Fruit fly (Drosophila melanogaster) whole organism, embryonic: ENCODE results near the gene CG3165.
A peak's percentile ranks its signal among the peaks of the same experiment; 100 is the strongest.

Experiments
- Adf1 ChIP-seq: fragments of 200-800 bp; sonication (Bioruptor generic); IDR thresholded peaks from 2 replicates; pipeline ENCODE4 v1.3.6; 2022; ENCODE audit warnings: missing biosample characterization, missing genetic modification characterization
- Antp ChIP-seq: fragments of 200-800 bp; sonication (Bioruptor generic); optimal IDR thresholded peaks from 3 replicates; lab custom pipeline; 2016; ENCODE audit warnings: missing biosample characterization, missing genetic modification characterization
- CG10543 ChIP-seq: fragments of 200-800 bp; sonication (Bioruptor generic); optimal IDR thresholded peaks from 3 replicates; lab custom pipeline; 2017; ENCODE audit warnings: missing biosample characterization, mild to moderate bottlenecking, missing genetic modification characterization, moderate library complexity
- CG10979 ChIP-seq: fragments of 200-800 bp; sonication (Bioruptor generic); optimal IDR thresholded peaks from 2 replicates; lab custom pipeline; 2018; ENCODE audit warnings: missing biosample characterization, mild to moderate bottlenecking, missing genetic modification characterization, moderate library complexity
- CG11696 ChIP-seq: fragments of 200-800 bp; sonication (Bioruptor generic); IDR thresholded peaks from 2 replicates; pipeline ENCODE4 v1.3.6; 2022; ENCODE audit warnings: missing biosample characterization, missing genetic modification characterization
- CG12391 ChIP-seq: fragments of 200-800 bp; sonication (Bioruptor generic); optimal IDR thresholded peaks from 3 replicates; lab custom pipeline; 2018; ENCODE audit warnings: missing biosample characterization, mild to moderate bottlenecking, missing genetic modification characterization, moderate library complexity
- CG12942 ChIP-seq: fragments of 200-800 bp; sonication (Bioruptor generic); optimal IDR thresholded peaks from 3 replicates; lab custom pipeline; 2016; ENCODE audit warnings: missing biosample characterization, missing genetic modification characterization
- CG16815 ChIP-seq: fragments of 200-800 bp; sonication (Bioruptor generic); optimal IDR thresholded peaks from 3 replicates; lab custom pipeline; 2017; ENCODE audit warnings: missing biosample characterization, mild to moderate bottlenecking, missing genetic modification characterization
- CG17612 ChIP-seq: fragments of 200-800 bp; sonication (Bioruptor generic); IDR thresholded peaks from 2 replicates; pipeline ENCODE4 v1.3.6; 2022; ENCODE audit warnings: missing biosample characterization, missing genetic modification characterization
- CG17802 ChIP-seq: fragments of 200-800 bp; sonication (Bioruptor generic); optimal IDR thresholded peaks from 2 replicates; lab custom pipeline; 2018; ENCODE audit warnings: missing biosample characterization, mild to moderate bottlenecking, missing genetic modification characterization, moderate library complexity
- CG17912 ChIP-seq: fragments of 200-800 bp; sonication (Bioruptor generic); optimal IDR thresholded peaks from 2 replicates; lab custom pipeline; 2018; ENCODE audit warnings: missing biosample characterization, mild to moderate bottlenecking, missing genetic modification characterization
- CG32772 ChIP-seq: fragments of 200-800 bp; sonication (Bioruptor generic); IDR thresholded peaks from 2 replicates; pipeline ENCODE4 v1.3.6; 2022; ENCODE audit warnings: missing biosample characterization, missing genetic modification characterization
- CG33557 ChIP-seq: fragments of 200-800 bp; sonication (Bioruptor generic); optimal IDR thresholded peaks from 2 replicates; lab custom pipeline; 2019; ENCODE audit warnings: missing biosample characterization, mild to moderate bottlenecking, missing genetic modification characterization, moderate library complexity
- CG42726 ChIP-seq: fragments of 200-800 bp; sonication (Bioruptor generic); IDR thresholded peaks from 2 replicates; pipeline ENCODE4 v1.3.6; 2022; ENCODE audit warnings: missing biosample characterization, missing genetic modification characterization; ENCODE audit not compliant: partially characterized antibody
- CG4360 ChIP-seq: fragments of 200-800 bp; sonication (Bioruptor generic); IDR thresholded peaks from 2 replicates; pipeline ENCODE4 v1.3.6; 2022; ENCODE audit warnings: missing biosample characterization, missing genetic modification characterization
- CG6272 ChIP-seq: fragments of 200-800 bp; sonication (Bioruptor generic); IDR thresholded peaks from 2 replicates; pipeline ENCODE4 v1.3.6; 2022; ENCODE audit warnings: missing biosample characterization, missing genetic modification characterization
- CG6689 ChIP-seq: fragments of 200-800 bp; sonication (Bioruptor generic); IDR thresholded peaks from 2 replicates; pipeline ENCODE4 v1.3.6; 2022; ENCODE audit warnings: missing biosample characterization, missing genetic modification characterization
- CG6813 ChIP-seq: fragments of 200-800 bp; sonication (Bioruptor generic); optimal IDR thresholded peaks from 2 replicates; lab custom pipeline; 2017; ENCODE audit warnings: missing biosample characterization, missing genetic modification characterization, mild to moderate bottlenecking, moderate library complexity, missing genetic modification reagents
- CG7556 ChIP-seq: fragments of 200-800 bp; sonication (Bioruptor generic); optimal IDR thresholded peaks from 2 replicates; lab custom pipeline; 2017; ENCODE audit warnings: missing biosample characterization, mild to moderate bottlenecking, missing genetic modification characterization
- CG7963 ChIP-seq: fragments of 200-800 bp; sonication (Bioruptor generic); IDR thresholded peaks from 3 replicates; pipeline ENCODE4 v1.3.6; 2022; ENCODE audit warnings: missing biosample characterization, missing genetic modification characterization; ENCODE audit not compliant: partially characterized antibody
- CG7987 ChIP-seq: fragments of 200-800 bp; sonication (Bioruptor generic); optimal IDR thresholded peaks from 2 replicates; lab custom pipeline; 2018; ENCODE audit warnings: missing biosample characterization, mild to moderate bottlenecking, missing genetic modification characterization, moderate library complexity
- CG8290 ChIP-seq, 3 experiments: fragments of 200-800 bp; sonication (Bioruptor generic); optimal IDR thresholded peaks; 2 replicates each; lab custom pipeline; 2016 to 2019; ENCODE audit warnings: missing biosample characterization in 3 of 3, missing genetic modification characterization in 3 of 3, mild to moderate bottlenecking in 2 of 3, moderate library complexity in 1 of 3
- CG8388 ChIP-seq: fragments of 200-800 bp; sonication (Bioruptor generic); optimal IDR thresholded peaks from 2 replicates; lab custom pipeline; 2019; ENCODE audit warnings: missing biosample characterization, mild to moderate bottlenecking, missing genetic modification characterization, moderate library complexity
- CG8944 ChIP-seq: fragments of 200-800 bp; sonication (Bioruptor generic); optimal IDR thresholded peaks from 3 replicates; lab custom pipeline; 2016; ENCODE audit warnings: missing biosample characterization, missing genetic modification characterization
- D ChIP-seq, 2 experiments: fragments of 200-800 bp in 1 of 2; fragments of >200 bp in 1 of 2; sonication (Bioruptor generic) in 1 of 2; optimal IDR thresholded peaks; 2 replicates in 1 of 2; 3 replicates in 1 of 2; lab custom pipeline; 2017; ENCODE audit warnings: mild to moderate bottlenecking in 1 of 2, missing biosample characterization in 1 of 2, missing genetic modification characterization in 1 of 2, missing genetic modification reagents in 1 of 2
- Gsc ChIP-seq: fragments of 200-800 bp; sonication (Bioruptor generic); IDR thresholded peaks from 2 replicates; pipeline ENCODE4 v1.3.6; 2022; ENCODE audit warnings: missing biosample characterization, missing genetic modification characterization
- Hr3 ChIP-seq: fragments of 200-800 bp; sonication (Bioruptor generic); optimal IDR thresholded peaks from 3 replicates; lab custom pipeline; 2016; ENCODE audit warnings: missing biosample characterization, missing genetic modification characterization
- Hr78 ChIP-seq, 2 experiments: fragments of 200-800 bp in 1 of 2; fragments of >200 bp in 1 of 2; sonication (Bioruptor generic) in 1 of 2; optimal IDR thresholded peaks; 2 replicates each; lab custom pipeline; 2017 to 2019; ENCODE audit warnings: missing biosample characterization in 2 of 2, missing genetic modification characterization in 2 of 2, mild to moderate bottlenecking in 1 of 2, moderate library complexity in 1 of 2
- Meics ChIP-seq: fragments of 200-800 bp; sonication (Bioruptor generic); optimal IDR thresholded peaks from 2 replicates; lab custom pipeline; 2017; ENCODE audit warnings: missing biosample characterization, mild to moderate bottlenecking, missing genetic modification characterization
- Mrtf ChIP-seq: fragments of 200-800 bp; sonication (Bioruptor generic); IDR thresholded peaks from 3 replicates; pipeline ENCODE4 v1.3.6; 2022; ENCODE audit warnings: missing biosample characterization, missing genetic modification characterization
- NK7.1 ChIP-seq: fragments of 200-800 bp; sonication (Bioruptor generic); optimal IDR thresholded peaks from 3 replicates; lab custom pipeline; 2016; ENCODE audit warnings: missing biosample characterization, missing genetic modification characterization
- Rfx ChIP-seq: fragments of 200-800 bp; sonication (Bioruptor generic); IDR thresholded peaks from 2 replicates; pipeline ENCODE4 v1.3.6; 2022; ENCODE audit warnings: missing biosample characterization, missing genetic modification characterization
- Stat92E ChIP-seq, 3 experiments: fragments of >200 bp in 2 of 3; fragments of 200-800 bp in 1 of 3; sonication (Bioruptor generic) in 1 of 3; optimal IDR thresholded peaks; 2 replicates each; lab custom pipeline; 2017 to 2019; ENCODE audit warnings: missing biosample characterization in 3 of 3, missing genetic modification characterization in 3 of 3, mild to moderate bottlenecking in 1 of 3, moderate library complexity in 1 of 3
- bbx ChIP-seq: fragments of 200-800 bp; sonication (Bioruptor generic); IDR thresholded peaks from 2 replicates; pipeline ENCODE4 v1.3.6; 2022; ENCODE audit warnings: missing biosample characterization, missing genetic modification characterization; ENCODE audit not compliant: partially characterized antibody
- fd3F ChIP-seq: fragments of 200-800 bp; sonication (Bioruptor generic); optimal IDR thresholded peaks from 2 replicates; lab custom pipeline; 2018; ENCODE audit warnings: missing biosample characterization, mild to moderate bottlenecking, missing genetic modification characterization, moderate library complexity
- grn ChIP-seq: fragments of 200-800 bp; sonication (Bioruptor generic); optimal IDR thresholded peaks from 3 replicates; lab custom pipeline; 2017; ENCODE audit warnings: missing biosample characterization, missing genetic modification characterization
- gsb-n ChIP-seq: fragments of 200-800 bp; sonication (Bioruptor generic); optimal IDR thresholded peaks from 3 replicates; lab custom pipeline; 2018; ENCODE audit warnings: missing biosample characterization, mild to moderate bottlenecking, missing genetic modification characterization
- knrl ChIP-seq: fragments of 200-800 bp; sonication (Bioruptor generic); IDR thresholded peaks from 3 replicates; pipeline ENCODE4 v1.3.6; 2022; ENCODE audit warnings: missing biosample characterization, missing genetic modification characterization; ENCODE audit not compliant: partially characterized antibody
- lola ChIP-seq, 3 experiments: fragments of >200 bp in 2 of 3; fragments of 200-800 bp in 1 of 3; sonication (Bioruptor generic) in 1 of 3; optimal IDR thresholded peaks; 2 replicates each; lab custom pipeline; 2017 to 2019; ENCODE audit warnings: missing biosample characterization in 3 of 3, missing genetic modification characterization in 3 of 3, mild to moderate bottlenecking in 1 of 3, moderate library complexity in 1 of 3
- luna ChIP-seq: fragments of 200-800 bp; sonication (Bioruptor generic); optimal IDR thresholded peaks from 2 replicates; lab custom pipeline; 2016; ENCODE audit warnings: missing biosample characterization, missing genetic modification characterization
- oc ChIP-seq: fragments of 200-800 bp; sonication (Bioruptor generic); optimal IDR thresholded peaks from 2 replicates; lab custom pipeline; 2018; ENCODE audit warnings: missing biosample characterization, mild to moderate bottlenecking, missing genetic modification characterization, moderate library complexity
- ranshi ChIP-seq: fragments of 200-800 bp; sonication (Bioruptor generic); IDR thresholded peaks from 2 replicates; pipeline ENCODE4 v1.3.6; 2022; ENCODE audit warnings: missing biosample characterization, missing genetic modification characterization
- sima ChIP-seq: fragments of 200-800 bp; sonication (Bioruptor generic); optimal IDR thresholded peaks from 2 replicates; lab custom pipeline; 2016; ENCODE audit warnings: missing biosample characterization, missing genetic modification characterization
- sisA ChIP-seq: fragments of 200-800 bp; sonication (Bioruptor generic); IDR thresholded peaks from 2 replicates; pipeline ENCODE4 v1.3.6; 2022; ENCODE audit warnings: missing biosample characterization, missing genetic modification characterization
- so ChIP-seq: fragments of 200-800 bp; sonication (Bioruptor generic); IDR thresholded peaks from 3 replicates; pipeline ENCODE4 v1.3.6; 2022; ENCODE audit warnings: missing biosample characterization, missing genetic modification characterization
- tio ChIP-seq: fragments of 200-800 bp; sonication (Bioruptor generic); optimal IDR thresholded peaks from 2 replicates; lab custom pipeline; 2017; ENCODE audit warnings: missing biosample characterization, missing genetic modification characterization, inconsistent platforms
- tll ChIP-seq, 2 experiments: fragments of 200-800 bp in 1 of 2; fragments of >200 bp in 1 of 2; sonication (Bioruptor generic) in 1 of 2; optimal IDR thresholded peaks; 2 replicates each; lab custom pipeline; 2017 to 2019; ENCODE audit warnings: missing biosample characterization in 2 of 2, missing genetic modification characterization in 2 of 2, mild to moderate bottlenecking in 1 of 2, moderate library complexity in 1 of 2
- unc-4 ChIP-seq: fragments of 200-800 bp; sonication (Bioruptor generic); IDR thresholded peaks from 2 replicates; pipeline ENCODE4 v1.3.6; 2022; ENCODE audit warnings: missing biosample characterization, missing genetic modification characterization; ENCODE audit not compliant: partially characterized antibody

CG3165 gene

DNA sequence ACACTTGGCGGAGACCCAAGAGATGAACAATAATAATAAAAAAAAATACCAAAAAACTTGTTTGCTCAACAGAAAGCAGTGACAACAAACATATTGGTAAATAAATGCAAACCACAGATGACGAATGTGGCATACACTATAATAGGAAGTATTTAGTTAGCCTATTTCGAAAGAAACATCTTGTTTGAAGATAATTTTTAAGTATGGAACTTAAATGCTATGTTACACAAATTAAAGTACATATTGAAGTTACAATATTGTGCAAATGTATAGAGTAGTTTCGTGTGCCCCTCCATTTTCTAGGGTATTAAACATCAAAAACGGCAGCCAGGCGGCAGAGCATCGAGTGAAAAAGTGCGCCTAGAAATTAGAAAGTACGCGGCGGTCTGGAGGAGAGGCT lies 26.5 kb downstream of the CG3165 start (continued):
- TF ChIP-seq grn (GFP tag; lab: Kevin White, UChicago) (no peak), CG32772 (GFP tag; lab: Robert Waterston, UW) (0 out of 2 replicates have a peak, but pooled peaks have one; percentile 42), ranshi (GFP tag; lab: Robert Waterston, UW) (no peak), CG6689 (GFP tag; lab: Robert Waterston, UW) (peak; percentile 38; the same call in 1 of the 2 replicates), CG16815 (GFP tag; lab: Kevin White, UChicago) (no peak), CG17912 (GFP tag; lab: Kevin White, UChicago) (no peak), CG10979 (tag; lab: Kevin White, UChicago) (peak; percentile 60), Adf1 (no peak), sisA (peak; percentile 29; the same call in 1 of the 2 replicates), CG6272 (GFP tag; lab: Robert Waterston, UW) (no peak), Stat92E (GFP tag; optimal IDR thresholded peaks at IDR 0.05; lab: Kevin White, UChicago) (no peak), CG8944 (no peak), CG10543 (GFP tag; lab: Kevin White, UChicago) (no peak), Hr78 (GFP tag; optimal IDR thresholded peaks at IDR 0.05; lab: Kevin White, UChicago) (peak in 1 of 2 experiments; percentile 9), CG7556 (GFP tag; lab: Kevin White, UChicago) (peak; percentile 41), Antp (GFP tag; lab: Kevin White, UChicago) (no peak), CG12391 (peak; percentile 53), Hr3 (GFP tag; lab: Kevin White, UChicago) (no peak), CG7987 (GFP tag; lab: Kevin White, UChicago) (no peak), CG42726 (GFP tag; lab: Robert Waterston, UW) (no peak), Rfx (GFP tag; lab: Robert Waterston, UW) (no peak), CG17802 (no peak), fd3F (GFP tag; lab: Kevin White, UChicago) (peak; percentile 6), CG11696 (no peak), Meics (GFP tag; lab: Kevin White, UChicago) (peak; percentile 6), knrl (GFP tag; lab: Robert Waterston, UW) (no peak), so (GFP tag; lab: Robert Waterston, UW) (no peak), sima (GFP tag; lab: Kevin White, UChicago) (no peak), CG8290 (GFP tag; optimal IDR thresholded peaks at IDR 0.05; lab: Kevin White, UChicago) (no peak), CG8290 (tag; optimal IDR thresholded peaks at IDR 0.05; lab: Kevin White, UChicago) (peak in 1 of 2 experiments; percentile 61), CG6813 (GFP tag; lab: Kevin White, UChicago) (peak; percentile 23), CG4360 (GFP tag; lab: Robert Waterston, UW) (no peak), D (optimal IDR thresholded peaks at IDR 0.05; lab: Kevin White, UChicago) (no peak), D (GFP tag; optimal IDR thresholded peaks at IDR 0.05; lab: Kevin White, UChicago) (peak; percentile 57), CG33557 (no peak), bbx (GFP tag; lab: Robert Waterston, UW) (no peak), tll (GFP tag; optimal IDR thresholded peaks at IDR 0.05; lab: Kevin White, UChicago) (no peak), Gsc (GFP tag; lab: Robert Waterston, UW) (no peak), luna (GFP tag; lab: Kevin White, UChicago) (no peak), lola (GFP tag; optimal IDR thresholded peaks at IDR 0.05; lab: Kevin White, UChicago) (peak in 1 of 3 experiments; percentile 19), tio (GFP tag; lab: Kevin White, UChicago) (no peak), oc (tag; lab: Kevin White, UChicago) (peak; percentile 62), CG7963 (no peak), CG17612 (no peak), Mrtf (GFP tag; lab: Robert Waterston, UW) (no peak), CG12942 (peak; percentile 25), unc-4 (GFP tag; lab: Robert Waterston, UW) (no peak), CG8388 (GFP tag; lab: Kevin White, UChicago) (peak; percentile 71), NK7.1 (GFP tag; lab: Kevin White, UChicago) (no peak), gsb-n (tag; lab: Kevin White, UChicago) (peak; percentile 62)
